Worm (Caenorhabditis elegans): Measurements from ENCODE around the gene D2023.4.

Gene D2023.4

ce11 chrV:11777846-11778245 lies 47.7 kb downstream of the D2023.4 start (continued):
- TF ChIP-seq rnt-1 (tag; optimal IDR thresholded peaks at IDR 0.05) (no peak), pax-3 (tag; optimal IDR thresholded peaks at IDR 0.05) (no peak), ets-5 (GFP tag; IDR thresholded peaks at IDR 0.05) (no peak), C16A3.4 (tag; optimal IDR thresholded peaks at IDR 0.05) (no peak), elt-3 (tag; optimal IDR thresholded peaks at IDR 0.05) (peak in 5 of 6 experiments; percentile 5 to 57 (median 11)), nhr-71 (tag; optimal IDR thresholded peaks at IDR 0.05) (peak; percentile 48), unc-86 (tag; optimal IDR thresholded peaks at IDR 0.05) (no peak), hlh-17 (GFP tag; optimal IDR thresholded peaks at IDR 0.05; ENCODE audit: borderline replicate concordance) (no peak), F16B12.6 (tag; optimal IDR thresholded peaks at IDR 0.05) (no peak), nhr-237 (tag; optimal IDR thresholded peaks at IDR 0.05) (no peak), unc-62 (GFP tag; optimal IDR thresholded peaks at IDR 0.05) (no peak), lin-13 (GFP tag; optimal IDR thresholded peaks at IDR 0.05) (no peak), nhr-47 (tag; optimal IDR thresholded peaks at IDR 0.05) (no peak), nhr-85 (tag) (peak; percentile 77), nhr-12 (tag; optimal IDR thresholded peaks at IDR 0.05) (no peak), sup-37 (GFP tag; optimal IDR thresholded peaks at IDR 0.05) (no peak), pag-3 (tag; optimal IDR thresholded peaks at IDR 0.05; ENCODE audit: borderline replicate concordance, insufficient read depth) (peak; percentile 92), fos-1 (tag; optimal IDR thresholded peaks at IDR 0.05) (no peak), nhr-11 (tag; optimal IDR thresholded peaks at IDR 0.05) (no peak), fkh-4 (tag; optimal IDR thresholded peaks at IDR 0.05; ENCODE audit: borderline replicate concordance) (no peak), lin-14 (GFP tag; optimal IDR thresholded peaks at IDR 0.05) (peak; percentile 81), isw-1 (GFP tag; IDR thresholded peaks at IDR 0.05) (no peak), skn-1 (tag; optimal IDR thresholded peaks at IDR 0.05) (no peak), nhr-28 (tag; optimal IDR thresholded peaks at IDR 0.05) (no peak), aha-1 (tag; optimal IDR thresholded peaks at IDR 0.05) (no peak), dsc-1 (tag; optimal IDR thresholded peaks at IDR 0.05) (no peak), ces-1 (GFP tag; optimal IDR thresholded peaks at IDR 0.05) (no peak), ama-1 (optimal IDR thresholded peaks at IDR 0.05) (no peak), tbx-2 (tag; optimal IDR thresholded peaks at IDR 0.05) (no peak), ceh-8 (GFP tag; optimal IDR thresholded peaks at IDR 0.05) (no peak), Y116A8C.19 (tag; optimal IDR thresholded peaks at IDR 0.05; ENCODE audit: borderline replicate concordance) (no peak), zip-4 (GFP tag; optimal IDR thresholded peaks at IDR 0.05) (no peak), ceh-63 (GFP tag; optimal IDR thresholded peaks at IDR 0.05) (no peak), jun-1 (tag; optimal IDR thresholded peaks at IDR 0.05) (no peak), unc-98 (GFP tag; IDR thresholded peaks at IDR 0.05) (no peak), fkh-8 (tag; optimal IDR thresholded peaks at IDR 0.05) (no peak), lsy-2 (tag; optimal IDR thresholded peaks at IDR 0.05) (peak in 1 of 2 experiments; percentile 37), mep-1 (tag; optimal IDR thresholded peaks at IDR 0.05) (peak; percentile 20), nhr-77 (tag; optimal IDR thresholded peaks at IDR 0.05) (no peak), efl-3 (GFP tag; optimal IDR thresholded peaks at IDR 0.05) (no peak), lin-15B (tag; optimal IDR thresholded peaks at IDR 0.05) (no peak), zag-1 (tag; optimal IDR thresholded peaks at IDR 0.05) (no peak), xbp-1 (tag; optimal IDR thresholded peaks at IDR 0.05) (no peak), nhr-90 (tag; optimal IDR thresholded peaks at IDR 0.05; ENCODE audit: poor library complexity) (no peak), egl-27 (tag; optimal IDR thresholded peaks at IDR 0.05) (no peak), aly-2 (tag; optimal IDR thresholded peaks at IDR 0.05) (no peak), pqm-1 (tag; optimal IDR thresholded peaks at IDR 0.05) (no peak), dpl-1 (GFP tag; optimal IDR thresholded peaks at IDR 0.05) (no peak), C34B4.2 (tag; optimal IDR thresholded peaks at IDR 0.05) (no peak), hlh-4 (tag; optimal IDR thresholded peaks at IDR 0.05) (no peak), nhr-19 (GFP tag; conservative IDR thresholded peaks at IDR 0.05) (0 out of 2 replicates have a peak, but pooled peaks have one; percentile 12), unc-130 (tag; optimal IDR thresholded peaks at IDR 0.05) (no peak), fkh-10 (GFP tag; optimal IDR thresholded peaks at IDR 0.05) (no peak), mab-9 (GFP tag; IDR thresholded peaks at IDR 0.05) (no peak)
